Worm (Caenorhabditis elegans) whole organism, L4/young adult: ENCODE measurements around the gene ztf-25.

Experiments
- W03F9.2 ChIP-seq: fragments of 150-350 bp; optimal IDR thresholded peaks from 2 replicates; lab custom pipeline; 2014; ENCODE audit warnings: missing biosample characterization, missing genetic modification characterization
- dao-5 ChIP-seq: sonication (generic microtip); optimal IDR thresholded peaks from 2 replicates; lab custom pipeline; 2016; ENCODE audit warnings: missing genotype, missing genetic modification characterization, moderate library complexity, missing compliant biosample characterization
- him-1 ChIP-seq: sonication (generic microtip); optimal IDR thresholded peaks from 2 replicates; lab custom pipeline; 2016; ENCODE audit warnings: missing genotype, missing genetic modification reagents, missing genetic modification characterization, missing compliant biosample characterization

DNA sequence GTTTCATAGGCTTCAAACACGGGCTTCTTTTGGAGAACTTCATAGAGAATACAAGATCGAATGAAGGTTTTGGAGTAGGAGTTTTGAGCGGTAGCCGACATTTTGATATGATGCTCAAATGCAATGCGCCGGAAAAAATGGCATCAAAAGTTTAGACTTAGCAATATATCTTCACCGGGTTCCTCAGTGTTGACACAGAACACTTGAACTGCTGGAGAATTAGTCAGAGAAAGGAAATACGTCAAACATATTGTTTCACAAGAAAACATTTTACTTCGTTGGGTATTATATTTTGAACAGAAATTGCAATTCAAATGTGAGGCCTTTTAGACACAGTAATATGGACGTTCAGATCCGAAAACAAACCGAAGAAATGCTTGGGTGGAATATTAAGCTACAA lies 43.2 kb upstream of the ztf-25 start, which contains the start of gene fbxa-174:
- TF ChIP-seq him-1 (tag; lab: Kevin White, UChicago): no peak
- TF ChIP-seq dao-5 (tag; lab: Kevin White, UChicago): no peak
- TF ChIP-seq W03F9.2 (tag; lab: Kevin White, UChicago): no peak
